Worm (Caenorhabditis elegans) whole organism, early embryonic: ENCODE results near the gene T25F10.1.

Experiments used
- B0310.2 ChIP-seq: sonication (generic microtip); optimal IDR thresholded peaks from 2 replicates; lab custom pipeline; 2016; ENCODE audit warnings: mild to moderate bottlenecking, missing genetic modification characterization, missing compliant biosample characterization
- ama-1 ChIP-seq: fragments of 150-350 bp; optimal IDR thresholded peaks from 2 replicates; lab custom pipeline; 2014
- flt-1 ChIP-seq: fragments of 200-800 bp; sonication (Bioruptor generic); IDR thresholded peaks from 2 replicates; pipeline ENCODE4 v1.3.6; 2022; ENCODE audit warnings: missing genetic modification characterization, missing compliant biosample characterization
- hmbx-1 ChIP-seq: sonication (generic microtip); optimal IDR thresholded peaks from 2 replicates; lab custom pipeline; 2016; ENCODE audit warnings: mild to moderate bottlenecking, missing genetic modification characterization, missing compliant biosample characterization
- hmg-4 ChIP-seq: fragments of 200-800 bp; sonication (Bioruptor generic); optimal IDR thresholded peaks from 2 replicates; lab custom pipeline; 2018; ENCODE audit warnings: mild to moderate bottlenecking, missing genetic modification characterization, missing compliant biosample characterization
- scrt-1 ChIP-seq: fragments of 200-800 bp; sonication (Bioruptor generic); IDR thresholded peaks from 2 replicates; pipeline ENCODE4 v1.3.6; 2022; ENCODE audit warnings: missing genetic modification characterization, missing compliant biosample characterization
- sea-1 ChIP-seq: fragments of 200-800 bp; sonication (Bioruptor generic); conservative IDR thresholded peaks from 2 replicates; pipeline ENCODE4 v1.3.6; 2022; ENCODE audit warnings: missing genetic modification characterization, missing compliant biosample characterization
- tbx-11 ChIP-seq: fragments of 200-800 bp; sonication (Bioruptor generic); IDR thresholded peaks from 2 replicates; pipeline ENCODE4 v1.3.6; 2022; ENCODE audit warnings: missing genetic modification characterization, missing compliant biosample characterization
- tra-4 ChIP-seq: sonication (generic microtip); optimal IDR thresholded peaks from 2 replicates; lab custom pipeline; 2017; ENCODE audit warnings: missing genetic modification characterization, missing compliant biosample characterization

DNA sequence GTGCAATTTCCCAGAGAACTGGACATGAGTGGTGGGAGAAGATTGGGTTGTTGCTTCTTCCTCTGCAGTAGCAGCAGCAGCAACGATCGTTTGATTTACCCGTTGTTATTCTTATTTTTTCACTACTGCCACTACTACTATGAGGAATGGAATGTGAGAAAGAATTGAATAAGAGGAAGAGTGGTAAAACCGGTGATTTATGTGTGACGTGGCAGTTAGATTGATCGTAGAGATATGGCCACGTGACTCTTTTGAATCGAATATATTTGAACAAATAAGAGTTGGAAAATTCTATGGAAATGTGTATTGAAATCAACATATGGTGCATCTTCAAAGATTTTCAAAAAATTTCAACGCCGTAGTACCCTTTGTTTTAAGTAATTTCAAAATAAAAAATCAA lies 28.0 kb downstream of the T25F10.1 start:
- TF ChIP-seq hmbx-1 (tag; lab: Kevin White, UChicago) (no peak), ama-1 (lab: Kevin White, UChicago) (no peak), sea-1 (GFP tag; lab: Robert Waterston, UW) (no peak), tra-4 (no peak), B0310.2 (no peak), hmg-4 (GFP tag; lab: Kevin White, UChicago) (no peak), flt-1 (GFP tag; lab: Robert Waterston, UW) (no peak), tbx-11 (GFP tag; lab: Robert Waterston, UW) (no peak), scrt-1 (GFP tag; lab: Robert Waterston, UW) (no peak)
